Worm (Caenorhabditis elegans) whole organism, late embryonic: Measurements from ENCODE around the gene Y47D3A.21.

Source experiments
- F13H6.1 ChIP-seq: sonication (generic microtip); optimal IDR thresholded peaks from 2 replicates; lab custom pipeline; 2016; ENCODE audit warnings: missing genetic modification characterization, missing compliant biosample characterization
- K09A11.1 ChIP-seq: sonication (generic microtip); optimal IDR thresholded peaks from 2 replicates; lab custom pipeline; 2017; ENCODE audit warnings: antibody characterized with exemption, mild to moderate bottlenecking, missing genetic modification characterization, missing compliant biosample characterization; ENCODE audit not compliant: insufficient read depth
- ahr-1 ChIP-seq: sonication (generic microtip); optimal IDR thresholded peaks from 2 replicates; lab custom pipeline; 2016; ENCODE audit warnings: missing genetic modification characterization, missing compliant biosample characterization
- ceh-14 ChIP-seq: sonication (generic microtip); optimal IDR thresholded peaks from 2 replicates; lab custom pipeline; 2016; ENCODE audit warnings: missing genotype, missing genetic modification characterization, missing compliant biosample characterization
- ceh-2 ChIP-seq: sonication (generic microtip); optimal IDR thresholded peaks from 2 replicates; lab custom pipeline; 2016; ENCODE audit warnings: missing genotype, missing genetic modification characterization, missing compliant biosample characterization
- ceh-22 ChIP-seq: sonication (generic microtip); optimal IDR thresholded peaks from 2 replicates; lab custom pipeline; 2017; ENCODE audit warnings: missing biosample characterization, missing genetic modification characterization
- ceh-31 ChIP-seq: sonication (generic microtip); optimal IDR thresholded peaks from 2 replicates; lab custom pipeline; 2016; ENCODE audit warnings: missing genetic modification characterization, missing compliant biosample characterization
- ceh-34 ChIP-seq: sonication (generic microtip); optimal IDR thresholded peaks from 2 replicates; lab custom pipeline; 2016; ENCODE audit warnings: mild to moderate bottlenecking, missing genetic modification characterization, missing compliant biosample characterization
- ceh-45 ChIP-seq: fragments of 200-800 bp; sonication (Bioruptor generic); IDR thresholded peaks from 2 replicates; pipeline ENCODE4 v1.3.6; 2022; ENCODE audit warnings: missing genetic modification reagents, missing genetic modification characterization, missing compliant biosample characterization
- ceh-48 ChIP-seq: sonication (generic microtip); optimal IDR thresholded peaks from 2 replicates; lab custom pipeline; 2016; ENCODE audit warnings: missing genetic modification characterization, inconsistent platforms, missing compliant biosample characterization
- fkh-10 ChIP-seq: fragments of 150-350 bp; optimal IDR thresholded peaks from 2 replicates; lab custom pipeline; 2014; ENCODE audit warnings: missing biosample characterization, missing genetic modification reagents, missing genetic modification characterization
- fkh-6 ChIP-seq: sonication (generic microtip); optimal IDR thresholded peaks from 2 replicates; lab custom pipeline; 2016; ENCODE audit warnings: missing genetic modification characterization, missing compliant biosample characterization
- gmeb-2 ChIP-seq: sonication (generic microtip); optimal IDR thresholded peaks from 2 replicates; lab custom pipeline; 2016; ENCODE audit warnings: missing genetic modification characterization, inconsistent platforms, missing compliant biosample characterization
- hlh-15 ChIP-seq: sonication (generic microtip); optimal IDR thresholded peaks from 2 replicates; lab custom pipeline; 2016; ENCODE audit warnings: missing genetic modification characterization, missing compliant biosample characterization
- lim-6 ChIP-seq: sonication (generic microtip); optimal IDR thresholded peaks from 2 replicates; lab custom pipeline; 2016; ENCODE audit warnings: missing genetic modification characterization, missing compliant biosample characterization
- madf-2 ChIP-seq: sonication (generic microtip); optimal IDR thresholded peaks from 2 replicates; lab custom pipeline; 2017; ENCODE audit warnings: missing genetic modification characterization, missing compliant biosample characterization
- mec-3 ChIP-seq: sonication (generic microtip); optimal IDR thresholded peaks from 2 replicates; lab custom pipeline; 2016; ENCODE audit warnings: borderline replicate concordance, missing genetic modification characterization, missing compliant biosample characterization
- nhr-11 ChIP-seq: fragments of 150-350 bp; optimal IDR thresholded peaks from 2 replicates; lab custom pipeline; 2014; ENCODE audit warnings: missing biosample characterization, missing genetic modification characterization
- npax-4 ChIP-seq: sonication (generic microtip); optimal IDR thresholded peaks from 2 replicates; lab custom pipeline; 2016; ENCODE audit warnings: missing genetic modification characterization, missing compliant biosample characterization
- pha-4 ChIP-seq: fragments of 150-350 bp; optimal IDR thresholded peaks from 2 replicates; lab custom pipeline; 2018; ENCODE audit warnings: missing biosample characterization, missing genetic modification reagents, missing genetic modification characterization
- pqm-1 ChIP-seq: sonication (generic microtip); optimal IDR thresholded peaks from 2 replicates; lab custom pipeline; 2016; ENCODE audit warnings: missing genetic modification characterization, missing compliant biosample characterization
- pros-1 ChIP-seq: fragments of 150-350 bp; optimal IDR thresholded peaks from 2 replicates; lab custom pipeline; 2014; ENCODE audit warnings: missing biosample characterization, missing genetic modification reagents, missing genetic modification characterization
- ref-2 ChIP-seq: sonication (generic microtip); optimal IDR thresholded peaks from 2 replicates; lab custom pipeline; 2016; ENCODE audit warnings: missing genetic modification characterization, missing compliant biosample characterization
- rnt-1 ChIP-seq: sonication (generic microtip); optimal IDR thresholded peaks from 2 replicates; lab custom pipeline; 2016; ENCODE audit warnings: missing genetic modification characterization, missing compliant biosample characterization
- sdc-2 ChIP-seq: sonication (generic microtip); optimal IDR thresholded peaks from 2 replicates; lab custom pipeline; 2016; ENCODE audit warnings: missing genotype, missing genetic modification characterization, missing compliant biosample characterization
- unc-42 ChIP-seq: sonication (generic microtip); optimal IDR thresholded peaks from 2 replicates; lab custom pipeline; 2016; ENCODE audit warnings: missing genotype, missing genetic modification characterization, missing compliant biosample characterization
- unc-55 ChIP-seq: sonication (generic microtip); optimal IDR thresholded peaks from 2 replicates; lab custom pipeline; 2017; ENCODE audit warnings: missing biosample characterization, missing genetic modification reagents, missing genetic modification characterization
- unc-86 ChIP-seq: sonication (generic microtip); optimal IDR thresholded peaks from 2 replicates; lab custom pipeline; 2016; ENCODE audit warnings: missing genetic modification characterization, missing compliant biosample characterization

Gene Y47D3A.21

ce11 chrIII:11234742-11235141, 44.0 kb downstream of the Y47D3A.21 start, which contains the start of gene Y47D3A.34:
Gene Y47D3A.34 (minus strand): TSS chrIII:11234861.
- TF ChIP-seq unc-42 (tag; lab: Kevin White, UChicago): peak; percentile 39
- TF ChIP-seq pqm-1 (tag; lab: Kevin White, UChicago): no peak

- TF ChIP-seq ahr-1 (tag; lab: Kevin White, UChicago) (no peak), rnt-1 (tag; lab: Kevin White, UChicago) (no peak), ref-2 (tag; lab: Kevin White, UChicago) (no peak), pros-1 (tag; lab: Kevin White, UChicago) (no peak), madf-2 (no peak), pha-4 (no peak), hlh-15 (tag; lab: Kevin White, UChicago) (no peak), ceh-45 (no peak), unc-86 (tag; lab: Kevin White, UChicago) (no peak), nhr-11 (tag; lab: Kevin White, UChicago) (no peak), K09A11.1 (tag; lab: Kevin White, UChicago) (no peak)
Observed at ce11 chrIII:11231969-11232368, 46.7 kb downstream of the Y47D3A.21 start, which contains the start of gene elo-8. Gene elo-8 (minus strand): TSS chrIII:11232069.

ce11 chrIII:11231408-11231807, 47.3 kb downstream of the Y47D3A.21 start:
- no peak for TF ChIP-seq hlh-15 (tag; lab: Kevin White, UChicago)
- no peak for TF ChIP-seq fkh-6 (tag; lab: Kevin White, UChicago)

- TF ChIP-seq npax-4 (tag; lab: Kevin White, UChicago) (no peak), sdc-2 (tag; lab: Kevin White, UChicago) (no peak), F13H6.1 (tag; lab: Kevin White, UChicago) (no peak), fkh-6 (tag; lab: Kevin White, UChicago) (no peak)
Observed at ce11 chrIII:11230581-11230980, 48.1 kb downstream of the Y47D3A.21 start.

ce11 chrIII:11227025-11227424, 51.7 kb downstream of the Y47D3A.21 start, which contains the start of gene tbx-37:
Gene tbx-37 (minus strand): TSS chrIII:11227125.
- TF ChIP-seq pqm-1 (tag; lab: Kevin White, UChicago) (no peak), fkh-10 (GFP tag; lab: Kevin White, UChicago) (no peak), pros-1 (tag; lab: Kevin White, UChicago) (no peak), unc-55 (GFP tag; lab: Kevin White, UChicago) (no peak), mec-3 (tag; lab: Kevin White, UChicago) (no peak), pha-4 (no peak), ceh-14 (tag; lab: Kevin White, UChicago) (no peak), lim-6 (tag; lab: Kevin White, UChicago) (no peak), ceh-34 (tag; lab: Kevin White, UChicago) (no peak), gmeb-2 (tag; lab: Kevin White, UChicago) (no peak), ceh-48 (no peak), F13H6.1 (tag; lab: Kevin White, UChicago) (no peak), ceh-22 (tag; lab: Kevin White, UChicago) (no peak), ceh-2 (tag; lab: Kevin White, UChicago) (no peak), ceh-31 (tag; lab: Kevin White, UChicago) (no peak), madf-2 (no peak), K09A11.1 (tag; lab: Kevin White, UChicago) (no peak)
